Worm (Caenorhabditis elegans): ENCODE results near the gene pad-2.

DNA sequence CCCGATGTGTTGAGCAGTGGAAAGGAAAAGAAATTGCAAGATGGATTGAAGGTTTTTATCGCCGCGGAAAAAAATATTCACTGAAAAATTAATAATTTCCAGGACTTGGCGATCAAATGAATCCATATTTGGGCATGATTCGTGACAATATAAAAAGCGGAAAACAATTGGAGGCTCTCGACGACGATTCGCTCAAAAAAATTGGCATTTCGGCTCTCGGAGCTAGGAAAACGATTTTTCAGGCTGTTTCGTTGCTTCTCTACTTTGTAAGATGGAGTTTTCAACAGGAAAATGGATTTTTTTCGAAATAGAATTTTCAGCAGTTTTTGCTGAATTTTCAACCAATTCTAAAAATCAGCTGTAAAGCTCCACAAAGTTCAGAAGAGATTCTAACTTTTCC is 7.1 kb upstream of the pad-2 start:
- TF ChIP-seq him-1 (tag; optimal IDR thresholded peaks at IDR 0.05) (no peak), W03F9.2 (tag; optimal IDR thresholded peaks at IDR 0.05) (no peak), dao-5 (tag; optimal IDR thresholded peaks at IDR 0.05) (no peak)

Measured in whole organism, L4/young adult.